Worm (Caenorhabditis elegans): ENCODE measurements around the gene K09C6.10.

ce11 chrV:801555-802060 lies 37.6 kb upstream of the K09C6.10 start:
- TF ChIP-seq ama-1 (optimal IDR thresholded peaks at IDR 0.05) (no peak), efl-1 (optimal IDR thresholded peaks at IDR 0.05) (no peak), efl-1 (GFP tag; optimal IDR thresholded peaks at IDR 0.05 in 1 of 2) (peak in 1 of 2 experiments; percentile 68), irx-1 (tag; optimal IDR thresholded peaks at IDR 0.05) (no peak), lin-39 (tag; optimal IDR thresholded peaks at IDR 0.05) (no peak), aha-1 (tag; optimal IDR thresholded peaks at IDR 0.05) (no peak), mdl-1 (tag; optimal IDR thresholded peaks at IDR 0.05) (no peak), mef-2 (tag; optimal IDR thresholded peaks at IDR 0.05) (no peak), fkh-8 (tag; optimal IDR thresholded peaks at IDR 0.05) (no peak)

All from whole organism, L1 larva.